Fruit fly (Drosophila melanogaster): ENCODE measurements around the gene Ctl1.

- TF ChIP-seq Myc (optimal IDR thresholded peaks at IDR 0.05) (no peak), h (optimal IDR thresholded peaks at IDR 0.05) (no peak), insv (optimal IDR thresholded peaks at IDR 0.05) (no peak), psq (optimal IDR thresholded peaks at IDR 0.05) (no peak), Sin3A (optimal IDR thresholded peaks at IDR 0.05) (no peak), ttk (optimal IDR thresholded peaks at IDR 0.05) (no peak)
These were observed 8.6 kb upstream of the Ctl1 start for dm6 chr3L:4269208-4269607.

Measured in Kc167 (cell line).